Fruit fly (Drosophila melanogaster): Measurements from ENCODE around the gene Polr2A.

DNA sequence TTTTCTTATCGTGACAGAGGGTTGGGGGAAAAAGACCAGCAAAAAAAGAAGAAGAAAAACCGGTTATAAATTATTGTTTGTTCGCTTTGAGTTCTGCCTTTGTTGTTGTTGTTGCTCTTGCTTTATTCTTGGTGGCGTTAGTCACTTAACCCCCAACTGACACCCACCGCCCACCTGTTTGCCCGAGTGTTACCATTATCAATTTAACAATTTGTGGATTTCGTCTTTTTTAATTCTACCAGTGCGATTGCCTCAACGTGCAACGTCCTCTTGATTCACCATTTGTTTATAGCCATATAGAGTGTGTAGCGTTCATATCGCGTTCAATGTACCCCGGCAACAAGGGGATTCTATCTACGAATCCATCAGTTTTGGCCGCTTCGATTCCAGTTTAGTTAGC, 31.3 kb upstream of the Polr2A start:
- no peak for TF ChIP-seq Abd-B (GFP tag; optimal IDR thresholded peaks at IDR 0.05)
- no peak for TF ChIP-seq sage (GFP tag; optimal IDR thresholded peaks at IDR 0.05)
- no peak for TF ChIP-seq Dfd (GFP tag; optimal IDR thresholded peaks at IDR 0.05)
- no peak for TF ChIP-seq Hr78 (GFP tag; optimal IDR thresholded peaks at IDR 0.05)
- no peak for TF ChIP-seq lola (GFP tag; optimal IDR thresholded peaks at IDR 0.05)
- TF ChIP-seq Rel (GFP tag; optimal IDR thresholded peaks at IDR 0.05): no peak
- TF ChIP-seq Rel (tag; optimal IDR thresholded peaks at IDR 0.05): peak; percentile 55
